Worm (Caenorhabditis elegans): ENCODE measurements around the gene srt-42.
A peak's percentile ranks its signal among the peaks of the same experiment; 100 is the strongest.

Gene srt-42

DNA sequence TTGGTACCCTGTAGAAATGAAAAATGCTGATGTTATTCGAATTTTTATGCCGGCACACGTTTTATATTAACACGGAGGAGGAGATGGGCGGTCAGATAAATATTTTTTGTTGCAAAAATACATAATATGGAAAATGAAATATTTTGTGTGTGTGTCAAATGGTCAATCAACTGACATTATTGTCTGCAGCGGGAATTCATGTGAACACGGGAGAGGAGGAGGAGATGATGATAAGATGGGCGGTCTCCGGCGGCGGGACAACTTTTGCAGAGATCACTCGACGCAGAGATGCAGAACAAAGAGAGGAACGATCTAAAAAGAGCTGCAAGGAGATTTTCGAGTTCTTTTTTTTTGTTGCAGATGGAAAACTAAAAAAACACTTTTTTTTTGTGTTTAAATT lies 35.5 kb upstream of the srt-42 start, which contains the start of gene dhs-13:
Gene dhs-13, minus strand, starts transcription at position 8 of the 400 bp plus-strand sequence.
- no peak for TF ChIP-seq ceh-62 (tag; optimal IDR thresholded peaks at IDR 0.05)
- no peak for TF ChIP-seq ctbp-1 (GFP tag; IDR thresholded peaks at IDR 0.05)
- peak; percentile 76 for TF ChIP-seq nhr-28 (tag; optimal IDR thresholded peaks at IDR 0.05)
- peak; percentile 66 for TF ChIP-seq mxl-3 (GFP tag; optimal IDR thresholded peaks at IDR 0.05)
- TF ChIP-seq daf-19 (GFP tag; conservative IDR thresholded peaks at IDR 0.05), result no peak
- no peak for TF ChIP-seq mdt-29 (GFP tag; IDR thresholded peaks at IDR 0.05)
- no peak for TF ChIP-seq gei-8 (GFP tag; optimal IDR thresholded peaks at IDR 0.05)
- TF ChIP-seq Y105C5A.15 (GFP tag; IDR thresholded peaks at IDR 0.05), result no peak
- peak; percentile 28 for TF ChIP-seq mep-1 (tag; optimal IDR thresholded peaks at IDR 0.05)
- peak; percentile 93 for TF ChIP-seq hlh-30 (tag; optimal IDR thresholded peaks at IDR 0.05; ENCODE audit: insufficient read depth)
- TF ChIP-seq hlh-11 (tag; optimal IDR thresholded peaks at IDR 0.05), result peak; percentile 83
- TF ChIP-seq mdl-1 (tag; optimal IDR thresholded peaks at IDR 0.05), result peak in 1 of 2 experiments; percentile 14
- TF ChIP-seq daf-16 (GFP tag; optimal IDR thresholded peaks at IDR 0.05), result peak in 1 of 2 experiments; percentile 28
- peak; percentile 4 for TF ChIP-seq daf-16 (tag; optimal IDR thresholded peaks at IDR 0.05)
- TF ChIP-seq ztf-7 (tag; optimal IDR thresholded peaks at IDR 0.05), result no peak
- TF ChIP-seq mes-2 (tag; optimal IDR thresholded peaks at IDR 0.05; ENCODE audit: poor library complexity, severe bottlenecking), result peak; percentile 9
- TF ChIP-seq nhr-41 (GFP tag; IDR thresholded peaks at IDR 0.05), result no peak
- peak; percentile 27 for TF ChIP-seq pqm-1 (tag; optimal IDR thresholded peaks at IDR 0.05)
- no peak for TF ChIP-seq egl-27 (tag; optimal IDR thresholded peaks at IDR 0.05)
- TF ChIP-seq jun-1 (tag; optimal IDR thresholded peaks at IDR 0.05), result no peak
- no peak for TF ChIP-seq lir-3 (tag; optimal IDR thresholded peaks at IDR 0.05)
- TF ChIP-seq ZK337.2 (GFP tag; IDR thresholded peaks at IDR 0.05), result no peak
- TF ChIP-seq fkh-10 (GFP tag; optimal IDR thresholded peaks at IDR 0.05), result no peak
- peak; percentile 67 for TF ChIP-seq dmd-6 (GFP tag; IDR thresholded peaks at IDR 0.05)
- TF ChIP-seq attf-4 (tag; optimal IDR thresholded peaks at IDR 0.05), result no peak
- peak; percentile 46 for TF ChIP-seq dve-1 (tag; optimal IDR thresholded peaks at IDR 0.05; ENCODE audit: insufficient read depth)
- no peak for TF ChIP-seq lin-15B (tag; optimal IDR thresholded peaks at IDR 0.05)
- TF ChIP-seq zfp-3 (GFP tag; conservative IDR thresholded peaks at IDR 0.05), result no peak

DNA sequence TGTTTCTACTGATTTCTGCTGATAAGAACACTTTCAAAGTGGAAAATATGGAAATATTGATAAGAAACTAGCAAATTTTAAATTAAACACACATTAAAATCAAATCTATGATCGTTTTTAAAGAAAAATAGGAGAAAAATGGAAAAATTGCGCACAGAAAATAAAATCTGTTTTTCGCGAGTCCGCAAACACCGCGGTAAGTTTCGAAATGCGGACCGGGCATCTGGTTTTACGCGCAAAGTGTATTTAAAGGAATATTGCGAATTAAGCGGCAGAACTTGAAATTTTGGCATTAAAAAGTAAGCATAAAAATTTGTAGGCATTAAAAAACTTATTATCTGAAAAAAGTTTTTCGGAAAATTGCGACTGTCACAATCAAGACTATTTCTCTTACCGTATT lies 34.1 kb upstream of the srt-42 start:
- TF ChIP-seq hlh-30 (tag; optimal IDR thresholded peaks at IDR 0.05; ENCODE audit: insufficient read depth), result peak; percentile 18
- peak; percentile 39 for TF ChIP-seq aha-1 (tag)
- TF ChIP-seq Y5F2A.4 (GFP tag; optimal IDR thresholded peaks at IDR 0.05), result no peak
- no peak for TF ChIP-seq tra-1 (GFP tag; IDR thresholded peaks at IDR 0.05)
- peak; percentile 3 for TF ChIP-seq dve-1 (tag; optimal IDR thresholded peaks at IDR 0.05; ENCODE audit: insufficient read depth)
- TF ChIP-seq mes-2 (tag; optimal IDR thresholded peaks at IDR 0.05; ENCODE audit: poor library complexity, severe bottlenecking), result peak; percentile 18
- peak in 1 of 2 experiments; percentile 14 for TF ChIP-seq lsy-2 (tag; optimal IDR thresholded peaks at IDR 0.05)

ce11 chrV:1774874-1775589 lies 32.2 kb upstream of the srt-42 start, which contains the start of gene F36H9.7:
Gene F36H9.7 (minus strand): TSS chrV:1774924.
- no peak for TF ChIP-seq tra-1 (GFP tag; IDR thresholded peaks at IDR 0.05)
- TF ChIP-seq sdz-12 (GFP tag; optimal IDR thresholded peaks at IDR 0.05), result no peak
- no peak for TF ChIP-seq F44E2.7 (GFP tag; IDR thresholded peaks at IDR 0.05)
- TF ChIP-seq nhr-237 (tag; optimal IDR thresholded peaks at IDR 0.05), result no peak
- no peak for TF ChIP-seq unc-39 (tag; optimal IDR thresholded peaks at IDR 0.05)
- no peak for TF ChIP-seq dve-1 (tag; optimal IDR thresholded peaks at IDR 0.05; ENCODE audit: insufficient read depth)
- TF ChIP-seq rbr-2 (tag; optimal IDR thresholded peaks at IDR 0.05), result no peak
- TF ChIP-seq saeg-2 (GFP tag; IDR thresholded peaks at IDR 0.05), result no peak
- no peak for TF ChIP-seq aha-1 (tag)
- TF ChIP-seq F37D6.2 (tag; optimal IDR thresholded peaks at IDR 0.05), result no peak
- no peak for TF ChIP-seq hif-1 (tag; optimal IDR thresholded peaks at IDR 0.05)
